Worm (Caenorhabditis elegans): ENCODE data around the gene sec-10.

The sec-10 gene

ce11 chrIV:7747838-7748237 is 34.5 kb downstream of the sec-10 start, which contains the start of gene klo-1 (continued):
- TF ChIP-seq nhr-48 (tag; optimal IDR thresholded peaks at IDR 0.05): no peak
- no peak for TF ChIP-seq vab-7 (GFP tag; IDR thresholded peaks at IDR 0.05)

ce11 chrIV:7743539-7743938 is 38.8 kb downstream of the sec-10 start, which contains the start of gene npr-35:
Gene npr-35, plus strand, starts transcription at chrIV:7743839.
- TF ChIP-seq unc-62 (GFP tag; optimal IDR thresholded peaks at IDR 0.05 in 1 of 2) (peak in 1 of 2 experiments; percentile 80), unc-62 (tag; optimal IDR thresholded peaks at IDR 0.05) (no peak), egl-27 (tag; optimal IDR thresholded peaks at IDR 0.05) (no peak), mdl-1 (tag; optimal IDR thresholded peaks at IDR 0.05) (no peak), nhr-25 (tag; optimal IDR thresholded peaks at IDR 0.05; ENCODE audit: borderline replicate concordance, insufficient read depth) (no peak), ceh-32 (tag; optimal IDR thresholded peaks at IDR 0.05; ENCODE audit: poor library complexity) (no peak)

ce11 chrIV:7736616-7737015 is 45.7 kb downstream of the sec-10 start:
- no peak for TF ChIP-seq F37D6.2 (tag; optimal IDR thresholded peaks at IDR 0.05)
- no peak for TF ChIP-seq lim-7 (GFP tag; IDR thresholded peaks at IDR 0.05)
- TF ChIP-seq nhr-48 (tag; optimal IDR thresholded peaks at IDR 0.05): no peak
- no peak for TF ChIP-seq mes-2 (tag; optimal IDR thresholded peaks at IDR 0.05; ENCODE audit: poor library complexity, severe bottlenecking)
- TF ChIP-seq pqm-1 (tag; optimal IDR thresholded peaks at IDR 0.05): no peak
- no peak for TF ChIP-seq zfp-3 (GFP tag; conservative IDR thresholded peaks at IDR 0.05)
- no peak for TF ChIP-seq jun-1 (tag; optimal IDR thresholded peaks at IDR 0.05)
- no peak for TF ChIP-seq lin-39 (tag; optimal IDR thresholded peaks at IDR 0.05)
- TF ChIP-seq nhr-28 (tag; optimal IDR thresholded peaks at IDR 0.05): no peak
- no peak for TF ChIP-seq php-3 (GFP tag; IDR thresholded peaks at IDR 0.05)
- no peak for TF ChIP-seq nhr-237 (tag; optimal IDR thresholded peaks at IDR 0.05)
- no peak for TF ChIP-seq tra-1 (GFP tag; IDR thresholded peaks at IDR 0.05)
- TF ChIP-seq arid-1 (GFP tag; conservative IDR thresholded peaks at IDR 0.05): no peak
- TF ChIP-seq set-16 (GFP tag; IDR thresholded peaks at IDR 0.05): no peak
- TF ChIP-seq cey-2 (tag; optimal IDR thresholded peaks at IDR 0.05; ENCODE audit: borderline replicate concordance, insufficient read depth): no peak

DNA sequence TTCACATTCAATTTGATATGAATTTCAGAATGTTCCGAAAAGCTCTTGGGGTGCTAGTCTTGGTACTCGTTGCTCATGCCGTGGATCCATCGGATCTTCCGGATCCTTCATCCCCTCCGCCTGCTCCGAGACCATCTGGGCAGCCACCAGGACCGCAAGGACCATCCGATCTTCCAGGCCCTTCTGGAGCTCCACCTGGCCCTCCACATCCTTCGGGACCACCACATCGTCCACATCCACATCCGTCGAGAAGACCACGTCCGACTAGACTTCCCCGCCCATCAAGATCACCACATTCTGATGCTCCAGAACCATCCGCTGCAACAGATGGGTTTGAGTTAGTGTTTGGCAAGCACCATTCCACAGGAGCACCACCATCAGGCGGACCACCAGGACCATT is 47.7 kb downstream of the sec-10 start, which contains the start of gene clx-1:
Gene clx-1, plus strand, starts transcription at position 30 of the 400 bp plus-strand sequence.
- TF ChIP-seq set-16 (GFP tag; IDR thresholded peaks at IDR 0.05): peak; percentile 91
- no peak for TF ChIP-seq ceh-62 (tag; optimal IDR thresholded peaks at IDR 0.05)

DNA sequence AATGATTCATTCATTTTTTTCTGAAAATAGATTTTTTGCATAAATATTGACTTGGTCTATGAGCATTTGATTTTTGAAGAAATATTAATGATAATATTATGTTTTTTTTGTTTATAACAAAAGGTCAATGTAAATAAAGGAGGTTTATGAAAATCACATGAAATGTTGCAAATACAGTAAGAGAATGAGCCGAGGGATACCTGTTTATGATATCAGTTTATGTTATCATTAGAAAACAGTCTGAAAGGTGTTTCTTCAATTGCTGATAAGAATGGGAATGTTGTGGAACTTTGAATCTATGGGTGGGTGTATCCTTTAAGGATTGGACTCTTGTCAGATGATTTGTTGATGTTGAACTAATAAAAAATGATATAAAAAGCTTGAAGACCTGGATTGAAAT is 48.1 kb downstream of the sec-10 start:
- no peak for TF ChIP-seq spr-3 (GFP tag; optimal IDR thresholded peaks at IDR 0.05)
- no peak for TF ChIP-seq dmd-9 (GFP tag; IDR thresholded peaks at IDR 0.05)
- no peak for TF ChIP-seq aha-1 (tag)
- no peak for TF ChIP-seq nhr-41 (GFP tag; IDR thresholded peaks at IDR 0.05)
- TF ChIP-seq cey-2 (tag; optimal IDR thresholded peaks at IDR 0.05; ENCODE audit: borderline replicate concordance, insufficient read depth): no peak
- no peak for TF ChIP-seq daf-16 (GFP tag; optimal IDR thresholded peaks at IDR 0.05)
- TF ChIP-seq daf-16 (tag; optimal IDR thresholded peaks at IDR 0.05): peak; percentile 93
- TF ChIP-seq dpl-1 (GFP tag; optimal IDR thresholded peaks at IDR 0.05): no peak
- TF ChIP-seq ZK337.2 (GFP tag; IDR thresholded peaks at IDR 0.05): no peak

ce11 chrIV:7731960-7732359 is 50.3 kb downstream of the sec-10 start, which contains the start of the genes C50F7.9 and C50F7.3:
Gene C50F7.9, minus strand, starts transcription at chrIV:7732060.
Gene C50F7.3, plus strand, starts transcription at chrIV:7732329.
- TF ChIP-seq F10B5.3 (tag; optimal IDR thresholded peaks at IDR 0.05): no peak
- TF ChIP-seq fos-1 (tag; optimal IDR thresholded peaks at IDR 0.05): no peak
- TF ChIP-seq D1046.2 (GFP tag; IDR thresholded peaks at IDR 0.05): no peak
- TF ChIP-seq zip-11 (GFP tag; IDR thresholded peaks at IDR 0.05): no peak
- no peak for TF ChIP-seq Y75B8A.6 (GFP tag; IDR thresholded peaks at IDR 0.05)
- no peak for TF ChIP-seq hlh-30 (tag; optimal IDR thresholded peaks at IDR 0.05; ENCODE audit: insufficient read depth)
- no peak for TF ChIP-seq attf-4 (tag; optimal IDR thresholded peaks at IDR 0.05)
- TF ChIP-seq nhr-111 (GFP tag; optimal IDR thresholded peaks at IDR 0.05): no peak
- TF ChIP-seq lin-39 (tag; optimal IDR thresholded peaks at IDR 0.05): no peak
- no peak for TF ChIP-seq lin-15B (tag; optimal IDR thresholded peaks at IDR 0.05)
- TF ChIP-seq Y48G9A.11 (GFP tag; IDR thresholded peaks at IDR 0.05): no peak
- TF ChIP-seq daf-12 (tag; optimal IDR thresholded peaks at IDR 0.05): no peak
- no peak for TF ChIP-seq daf-16 (GFP tag; optimal IDR thresholded peaks at IDR 0.05)
- TF ChIP-seq daf-16 (tag; optimal IDR thresholded peaks at IDR 0.05): no peak
- no peak for TF ChIP-seq egl-43 (GFP tag; IDR thresholded peaks at IDR 0.05)
